Worm (Caenorhabditis elegans) whole organism, late embryonic: ENCODE data around the gene F49E11.7.

Experiments used
- ahr-1 ChIP-seq: sonication (generic microtip); optimal IDR thresholded peaks from 2 replicates; lab custom pipeline; 2016; ENCODE audit warnings: missing genetic modification characterization, missing compliant biosample characterization
- ama-1 ChIP-seq: fragments of 150-350 bp; optimal IDR thresholded peaks from 2 replicates; lab custom pipeline; 2014
- ceh-9 ChIP-seq: sonication (generic microtip); optimal IDR thresholded peaks from 2 replicates; lab custom pipeline; 2016; ENCODE audit warnings: mild to moderate bottlenecking, missing genetic modification characterization, inconsistent platforms, missing compliant biosample characterization
- elt-2 ChIP-seq: sonication (generic microtip); optimal IDR thresholded peaks from 2 replicates; lab custom pipeline; 2016; ENCODE audit warnings: missing genetic modification reagents, missing genetic modification characterization, missing compliant biosample characterization
- ets-4 ChIP-seq: sonication (generic microtip); optimal IDR thresholded peaks from 2 replicates; lab custom pipeline; 2016; ENCODE audit warnings: missing genetic modification characterization, missing compliant biosample characterization
- fkh-10 ChIP-seq: fragments of 150-350 bp; optimal IDR thresholded peaks from 2 replicates; lab custom pipeline; 2014; ENCODE audit warnings: missing biosample characterization, missing genetic modification reagents, missing genetic modification characterization
- hlh-15 ChIP-seq: sonication (generic microtip); optimal IDR thresholded peaks from 2 replicates; lab custom pipeline; 2016; ENCODE audit warnings: missing genetic modification characterization, missing compliant biosample characterization
- odd-2 ChIP-seq: sonication (generic microtip); optimal IDR thresholded peaks from 2 replicates; lab custom pipeline; 2017; ENCODE audit warnings: antibody characterized with exemption, mild to moderate bottlenecking, missing genetic modification characterization, missing compliant biosample characterization
- syd-9 ChIP-seq: sonication (generic microtip); optimal IDR thresholded peaks from 2 replicates; lab custom pipeline; 2016; ENCODE audit warnings: mild to moderate bottlenecking, missing genetic modification characterization, moderate library complexity, missing compliant biosample characterization
- unc-86 ChIP-seq: sonication (generic microtip); optimal IDR thresholded peaks from 2 replicates; lab custom pipeline; 2016; ENCODE audit warnings: missing genetic modification characterization, missing compliant biosample characterization

ce11 chrIV:13059284-13059683 lies 6.6 kb downstream of the F49E11.7 start, which contains the start of gene scl-3:
- TF ChIP-seq unc-86 (tag; lab: Kevin White, UChicago) (no peak), ama-1 (lab: Kevin White, UChicago) (no peak), elt-2 (tag; lab: Kevin White, UChicago) (no peak), ets-4 (tag; lab: Kevin White, UChicago) (no peak), odd-2 (tag; lab: Kevin White, UChicago) (no peak), ceh-9 (tag; lab: Kevin White, UChicago) (no peak), ahr-1 (tag; lab: Kevin White, UChicago) (no peak), hlh-15 (no peak), syd-9 (no peak), fkh-10 (GFP tag; lab: Kevin White, UChicago) (no peak)
